Worm (Caenorhabditis elegans) whole organism, L4/young adult: ENCODE data around the gene fubl-2.

Experiments used
- W03F9.2 ChIP-seq: fragments of 150-350 bp; optimal IDR thresholded peaks from 2 replicates; lab custom pipeline; 2014; ENCODE audit warnings: missing biosample characterization, missing genetic modification characterization
- him-1 ChIP-seq: sonication (generic microtip); optimal IDR thresholded peaks from 2 replicates; lab custom pipeline; 2016; ENCODE audit warnings: missing genotype, missing genetic modification reagents, missing genetic modification characterization, missing compliant biosample characterization

DNA sequence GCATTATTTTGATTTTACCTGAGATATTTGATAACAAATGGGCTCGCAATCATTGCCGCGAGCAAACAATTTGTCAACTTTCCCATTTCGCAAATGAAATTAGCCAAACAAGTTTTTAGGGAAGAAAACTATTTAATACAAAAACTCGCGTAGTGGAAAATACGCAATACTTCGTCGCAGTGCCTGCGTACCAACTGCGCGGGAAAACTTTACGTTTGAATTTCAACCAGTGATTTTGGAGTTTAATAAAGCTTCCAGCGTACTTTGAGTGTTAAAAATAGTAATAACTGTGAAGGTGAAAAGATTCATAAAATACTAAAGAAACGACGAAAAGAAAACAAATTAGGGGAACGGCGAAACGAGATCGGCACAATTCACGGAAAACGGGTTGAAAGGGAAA lies 2.6 kb downstream of the fubl-2 start, which contains the start of gene tofu-7:
- no peak for TF ChIP-seq him-1 (tag; lab: Kevin White, UChicago)
- TF ChIP-seq W03F9.2 (tag; lab: Kevin White, UChicago), result no peak
